Worm (Caenorhabditis elegans): ENCODE results near the gene pgm-1.
"Not testable (repeated sequence)": the region's sequence is repeated elsewhere in the genome, so short reads cannot be mapped to it uniquely, and the experiment has no call there.

DNA sequence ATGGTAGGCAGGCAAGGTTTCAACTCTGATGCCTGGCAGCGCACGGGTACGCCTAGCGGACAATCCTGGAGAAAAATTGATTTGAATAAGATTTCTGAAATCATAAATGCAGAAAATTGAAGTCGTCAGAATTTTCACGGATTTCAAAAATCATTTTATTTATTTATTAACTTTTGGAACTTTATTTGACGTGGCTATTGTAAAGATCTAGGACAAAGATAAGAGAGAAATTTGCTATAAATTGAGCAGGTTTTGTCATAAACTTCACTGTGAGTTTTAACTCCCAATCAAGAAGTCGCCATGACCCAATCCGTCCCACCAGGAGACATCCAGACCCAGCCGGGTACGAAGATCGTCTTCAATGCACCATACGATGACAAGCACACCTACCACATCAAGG is 43.5 kb downstream of the pgm-1 start, which contains the start of gene msp-152:
- TF ChIP-seq ama-1 (optimal IDR thresholded peaks at IDR 0.05); tra-4 (tag; optimal IDR thresholded peaks at IDR 0.05); scrt-1 (GFP tag; IDR thresholded peaks at IDR 0.05); hnd-1 (tag; optimal IDR thresholded peaks at IDR 0.05); F13C5.2 (tag; optimal IDR thresholded peaks at IDR 0.05); tbx-11 (GFP tag; IDR thresholded peaks at IDR 0.05); hmg-4 (GFP tag; optimal IDR thresholded peaks at IDR 0.05); pes-1 (GFP tag; IDR thresholded peaks at IDR 0.05); flt-1 (GFP tag; IDR thresholded peaks at IDR 0.05); aly-1 (tag; optimal IDR thresholded peaks at IDR 0.05); sea-1 (GFP tag; conservative IDR thresholded peaks at IDR 0.05); ets-7 (tag; optimal IDR thresholded peaks at IDR 0.05); B0310.2 (tag; optimal IDR thresholded peaks at IDR 0.05): not testable (repeated sequence)
